Worm (Caenorhabditis elegans): ENCODE measurements around the gene T13C2.2.

T13C2.2 gene

ce11 chrII:6838270-6838878 is 46.4 kb downstream of the T13C2.2 start:
- TF ChIP-seq set-16 (GFP tag; IDR thresholded peaks at IDR 0.05) = no peak
- TF ChIP-seq ama-1 (optimal IDR thresholded peaks at IDR 0.05) = no peak
- no peak for TF ChIP-seq nhr-6 (tag; optimal IDR thresholded peaks at IDR 0.05)
- TF ChIP-seq ctbp-1 (GFP tag; IDR thresholded peaks at IDR 0.05) = peak; percentile 62
- TF ChIP-seq mep-1 (tag; optimal IDR thresholded peaks at IDR 0.05) = no peak
- TF ChIP-seq mdl-1 (tag; optimal IDR thresholded peaks at IDR 0.05) = peak in 1 of 2 experiments; percentile 51
- TF ChIP-seq lin-38 (GFP tag; IDR thresholded peaks at IDR 0.05) = no peak
- no peak for TF ChIP-seq snpc-4 (tag; optimal IDR thresholded peaks at IDR 0.05)
- no peak for TF ChIP-seq nhr-237 (tag; optimal IDR thresholded peaks at IDR 0.05)
- no peak for TF ChIP-seq fos-1 (tag; optimal IDR thresholded peaks at IDR 0.05)
- TF ChIP-seq Y75B8A.6 (GFP tag; IDR thresholded peaks at IDR 0.05) = no peak
- no peak for TF ChIP-seq ceh-82 (tag; optimal IDR thresholded peaks at IDR 0.05)
- peak in 1 of 2 experiments; percentile 99 for TF ChIP-seq unc-62 (GFP tag; optimal IDR thresholded peaks at IDR 0.05 in 1 of 2)
- peak; percentile 27 for TF ChIP-seq unc-62 (tag; optimal IDR thresholded peaks at IDR 0.05)
- TF ChIP-seq php-3 (GFP tag; IDR thresholded peaks at IDR 0.05) = no peak
- TF ChIP-seq mxl-2 (GFP tag; conservative IDR thresholded peaks at IDR 0.05) = no peak
- peak in 1 of 2 experiments; percentile 37 for TF ChIP-seq lsy-2 (tag; optimal IDR thresholded peaks at IDR 0.05)
- no peak for TF ChIP-seq fkh-10 (GFP tag; optimal IDR thresholded peaks at IDR 0.05)
- TF ChIP-seq madf-9 (GFP tag; conservative IDR thresholded peaks at IDR 0.05) = no peak
- TF ChIP-seq ceh-62 (tag; optimal IDR thresholded peaks at IDR 0.05) = no peak
- TF ChIP-seq hif-1 (tag; optimal IDR thresholded peaks at IDR 0.05) = no peak
- TF ChIP-seq daf-12 (tag; optimal IDR thresholded peaks at IDR 0.05) = no peak
- no peak for TF ChIP-seq nhr-48 (tag; optimal IDR thresholded peaks at IDR 0.05)
- TF ChIP-seq tag-97 (GFP tag; IDR thresholded peaks at IDR 0.05) = no peak
- no peak for TF ChIP-seq spr-3 (GFP tag; optimal IDR thresholded peaks at IDR 0.05)
- TF ChIP-seq cey-2 (tag; optimal IDR thresholded peaks at IDR 0.05; ENCODE audit: borderline replicate concordance, insufficient read depth) = no peak
- no peak for TF ChIP-seq tra-1 (GFP tag; IDR thresholded peaks at IDR 0.05)
- no peak for TF ChIP-seq F49E8.2 (tag; optimal IDR thresholded peaks at IDR 0.05; ENCODE audit: borderline replicate concordance)
- TF ChIP-seq aly-2 (tag; optimal IDR thresholded peaks at IDR 0.05) = no peak
- no peak for TF ChIP-seq lin-13 (GFP tag; optimal IDR thresholded peaks at IDR 0.05)
- TF ChIP-seq dmd-6 (GFP tag; IDR thresholded peaks at IDR 0.05) = no peak
- TF ChIP-seq Y5F2A.4 (GFP tag; optimal IDR thresholded peaks at IDR 0.05) = no peak
- TF ChIP-seq arid-1 (GFP tag; conservative IDR thresholded peaks at IDR 0.05) = no peak
- no peak for TF ChIP-seq ztf-7 (tag; optimal IDR thresholded peaks at IDR 0.05)
- no peak for TF ChIP-seq ZK546.5 (tag; optimal IDR thresholded peaks at IDR 0.05)
- no peak for TF ChIP-seq dmd-8 (GFP tag; IDR thresholded peaks at IDR 0.05)
- no peak for TF ChIP-seq D1046.2 (GFP tag; IDR thresholded peaks at IDR 0.05)
- no peak for TF ChIP-seq dpl-1 (GFP tag; optimal IDR thresholded peaks at IDR 0.05)
- TF ChIP-seq hlh-30 (tag; optimal IDR thresholded peaks at IDR 0.05; ENCODE audit: insufficient read depth) = peak; percentile 13
- TF ChIP-seq R02D3.7 (tag; optimal IDR thresholded peaks at IDR 0.05) = no peak
- no peak for TF ChIP-seq zip-2 (tag; optimal IDR thresholded peaks at IDR 0.05)
- TF ChIP-seq ceh-28 (tag; optimal IDR thresholded peaks at IDR 0.05) = no peak
- no peak for TF ChIP-seq dmd-9 (GFP tag; IDR thresholded peaks at IDR 0.05)
- TF ChIP-seq jun-1 (tag; optimal IDR thresholded peaks at IDR 0.05) = no peak
- no peak for TF ChIP-seq snpc-1.2 (GFP tag; IDR thresholded peaks at IDR 0.05)
- no peak for TF ChIP-seq zfp-3 (GFP tag; conservative IDR thresholded peaks at IDR 0.05)
- TF ChIP-seq nhr-102 (tag; optimal IDR thresholded peaks at IDR 0.05) = no peak
- TF ChIP-seq mes-2 (tag; optimal IDR thresholded peaks at IDR 0.05; ENCODE audit: poor library complexity, severe bottlenecking) = peak; percentile 14
- TF ChIP-seq zag-1 (tag; optimal IDR thresholded peaks at IDR 0.05) = no peak
- no peak for TF ChIP-seq mdt-29 (GFP tag; IDR thresholded peaks at IDR 0.05)
- TF ChIP-seq ceh-32 (tag; optimal IDR thresholded peaks at IDR 0.05; ENCODE audit: poor library complexity) = no peak
- TF ChIP-seq daf-8 (GFP tag; IDR thresholded peaks at IDR 0.05) = no peak
